Worm (Caenorhabditis elegans) whole organism, late embryonic: Measurements from ENCODE around the gene tag-241.

Experiments used
- C38D4.7 ChIP-seq: fragments of 200-800 bp; sonication (Bioruptor generic); optimal IDR thresholded peaks from 2 replicates; lab custom pipeline; 2018; ENCODE audit warnings: mild to moderate bottlenecking, missing genetic modification characterization, moderate library complexity, missing compliant biosample characterization
- K02D7.2 ChIP-seq: sonication (generic microtip); optimal IDR thresholded peaks from 2 replicates; lab custom pipeline; 2017; ENCODE audit warnings: mild to moderate bottlenecking, missing genetic modification characterization, missing compliant biosample characterization
- K09A11.1 ChIP-seq: sonication (generic microtip); optimal IDR thresholded peaks from 2 replicates; lab custom pipeline; 2017; ENCODE audit warnings: antibody characterized with exemption, mild to moderate bottlenecking, missing genetic modification characterization, missing compliant biosample characterization; ENCODE audit not compliant: insufficient read depth
- T23F11.4 ChIP-seq: fragments of 200-800 bp; sonication (Bioruptor generic); optimal IDR thresholded peaks from 2 replicates; lab custom pipeline; 2018; ENCODE audit warnings: mild to moderate bottlenecking, missing genetic modification characterization, missing compliant biosample characterization
- Y22D7AL.16 ChIP-seq: sonication (generic microtip); optimal IDR thresholded peaks from 2 replicates; lab custom pipeline; 2016; ENCODE audit warnings: missing genetic modification characterization, missing compliant biosample characterization
- ama-1 ChIP-seq: fragments of 150-350 bp; optimal IDR thresholded peaks from 2 replicates; lab custom pipeline; 2014
- ceh-18 ChIP-seq: sonication (generic microtip); optimal IDR thresholded peaks from 2 replicates; lab custom pipeline; 2016; ENCODE audit warnings: missing genetic modification characterization, missing compliant biosample characterization
- ceh-2 ChIP-seq: sonication (generic microtip); optimal IDR thresholded peaks from 2 replicates; lab custom pipeline; 2016; ENCODE audit warnings: missing genotype, missing genetic modification characterization, missing compliant biosample characterization
- ceh-22 ChIP-seq: sonication (generic microtip); optimal IDR thresholded peaks from 2 replicates; lab custom pipeline; 2017; ENCODE audit warnings: missing biosample characterization, missing genetic modification characterization
- ceh-24 ChIP-seq: sonication (generic microtip); optimal IDR thresholded peaks from 2 replicates; lab custom pipeline; 2016; ENCODE audit warnings: mild to moderate bottlenecking, missing genetic modification characterization, missing compliant biosample characterization
- ceh-30 ChIP-seq: fragments of 150-350 bp; optimal IDR thresholded peaks from 2 replicates; lab custom pipeline; 2014; ENCODE audit warnings: missing biosample characterization, missing genetic modification characterization
- ceh-31 ChIP-seq: sonication (generic microtip); optimal IDR thresholded peaks from 2 replicates; lab custom pipeline; 2016; ENCODE audit warnings: missing genetic modification characterization, missing compliant biosample characterization
- ceh-34 ChIP-seq: sonication (generic microtip); optimal IDR thresholded peaks from 2 replicates; lab custom pipeline; 2016; ENCODE audit warnings: mild to moderate bottlenecking, missing genetic modification characterization, missing compliant biosample characterization
- ceh-48 ChIP-seq: sonication (generic microtip); optimal IDR thresholded peaks from 2 replicates; lab custom pipeline; 2016; ENCODE audit warnings: missing genetic modification characterization, inconsistent platforms, missing compliant biosample characterization
- ets-4 ChIP-seq: sonication (generic microtip); optimal IDR thresholded peaks from 2 replicates; lab custom pipeline; 2016; ENCODE audit warnings: missing genetic modification characterization, missing compliant biosample characterization
- eyg-1 ChIP-seq: sonication (generic microtip); optimal IDR thresholded peaks from 2 replicates; lab custom pipeline; 2016; ENCODE audit warnings: missing genotype, missing genetic modification characterization, missing compliant biosample characterization
- fax-1 ChIP-seq: sonication (generic microtip); optimal IDR thresholded peaks from 2 replicates; lab custom pipeline; 2016; ENCODE audit warnings: missing genotype, missing genetic modification characterization, missing compliant biosample characterization
- fkh-6 ChIP-seq: sonication (generic microtip); optimal IDR thresholded peaks from 2 replicates; lab custom pipeline; 2016; ENCODE audit warnings: missing genetic modification characterization, missing compliant biosample characterization
- gmeb-2 ChIP-seq: sonication (generic microtip); optimal IDR thresholded peaks from 2 replicates; lab custom pipeline; 2016; ENCODE audit warnings: missing genetic modification characterization, inconsistent platforms, missing compliant biosample characterization
- hlh-15 ChIP-seq: sonication (generic microtip); optimal IDR thresholded peaks from 2 replicates; lab custom pipeline; 2016; ENCODE audit warnings: missing genetic modification characterization, missing compliant biosample characterization
- hlh-30 ChIP-seq: sonication (generic microtip); optimal IDR thresholded peaks from 2 replicates; lab custom pipeline; 2017; ENCODE audit warnings: antibody characterized with exemption, missing genetic modification characterization, missing compliant biosample characterization; ENCODE audit not compliant: insufficient read depth
- hlh-8 ChIP-seq: sonication (generic microtip); optimal IDR thresholded peaks from 2 replicates; lab custom pipeline; 2016; ENCODE audit warnings: missing genotype, missing genetic modification characterization, missing compliant biosample characterization
- lim-6 ChIP-seq: sonication (generic microtip); optimal IDR thresholded peaks from 2 replicates; lab custom pipeline; 2016; ENCODE audit warnings: missing genetic modification characterization, missing compliant biosample characterization
- lin-11 ChIP-seq: fragments of 200-800 bp; sonication (Bioruptor generic); optimal IDR thresholded peaks from 2 replicates; lab custom pipeline; 2018; ENCODE audit warnings: mild to moderate bottlenecking, missing genetic modification characterization, missing compliant biosample characterization
- madf-2 ChIP-seq: sonication (generic microtip); optimal IDR thresholded peaks from 2 replicates; lab custom pipeline; 2017; ENCODE audit warnings: missing genetic modification characterization, missing compliant biosample characterization
- nhr-232 ChIP-seq: sonication (generic microtip); optimal IDR thresholded peaks from 2 replicates; lab custom pipeline; 2016; ENCODE audit warnings: missing genetic modification characterization, missing compliant biosample characterization
- pag-3 ChIP-seq: sonication (generic microtip); optimal IDR thresholded peaks from 2 replicates; lab custom pipeline; 2016; ENCODE audit warnings: missing compliant biosample characterization, missing genetic modification characterization, borderline replicate concordance
- pat-9 ChIP-seq: fragments of 200-800 bp; sonication (Bioruptor generic); optimal IDR thresholded peaks from 2 replicates; lab custom pipeline; 2018; ENCODE audit warnings: mild to moderate bottlenecking, missing genetic modification characterization, moderate library complexity, missing compliant biosample characterization
- pha-4 ChIP-seq: fragments of 150-350 bp; optimal IDR thresholded peaks from 2 replicates; lab custom pipeline; 2018; ENCODE audit warnings: missing biosample characterization, missing genetic modification reagents, missing genetic modification characterization
- rnt-1 ChIP-seq: sonication (generic microtip); optimal IDR thresholded peaks from 2 replicates; lab custom pipeline; 2016; ENCODE audit warnings: missing genetic modification characterization, missing compliant biosample characterization
- sox-4 ChIP-seq: sonication (generic microtip); optimal IDR thresholded peaks from 2 replicates; lab custom pipeline; 2017; ENCODE audit warnings: mild to moderate bottlenecking, missing genetic modification characterization, inconsistent platforms, missing compliant biosample characterization
- syd-9 ChIP-seq: sonication (generic microtip); optimal IDR thresholded peaks from 2 replicates; lab custom pipeline; 2016; ENCODE audit warnings: mild to moderate bottlenecking, missing genetic modification characterization, moderate library complexity, missing compliant biosample characterization
- ttx-3 ChIP-seq: sonication (generic microtip); optimal IDR thresholded peaks from 2 replicates; lab custom pipeline; 2016; ENCODE audit warnings: missing genetic modification reagents, missing genetic modification characterization, missing compliant biosample characterization
- unc-3 ChIP-seq, 2 experiments: fragments of 200-800 bp in 1 of 2; sonication (Bioruptor generic) in 1 of 2; sonication (generic microtip) in 1 of 2; conservative IDR thresholded peaks in 1 of 2; optimal IDR thresholded peaks in 1 of 2; 2 replicates each; pipeline versions ENCODE4 v1.3.6 to Lab custom; 2016 to 2022; ENCODE audit warnings: missing compliant biosample characterization in 2 of 2, missing genetic modification characterization in 2 of 2, missing genetic modification reagents in 1 of 2
- unc-42 ChIP-seq: sonication (generic microtip); optimal IDR thresholded peaks from 2 replicates; lab custom pipeline; 2016; ENCODE audit warnings: missing genotype, missing genetic modification characterization, missing compliant biosample characterization
- unc-55 ChIP-seq: sonication (generic microtip); optimal IDR thresholded peaks from 2 replicates; lab custom pipeline; 2017; ENCODE audit warnings: missing biosample characterization, missing genetic modification reagents, missing genetic modification characterization
- unc-86 ChIP-seq: sonication (generic microtip); optimal IDR thresholded peaks from 2 replicates; lab custom pipeline; 2016; ENCODE audit warnings: missing genetic modification characterization, missing compliant biosample characterization

Gene tag-241

ce11 chrX:11814667-11815066 lies 9.1 kb upstream of the tag-241 start, which contains the start of gene C34E11.2:
Gene C34E11.2 (minus strand): TSS chrX:11814750.
- TF ChIP-seq ets-4: no peak
- TF ChIP-seq pag-3: no peak
- no peak for TF ChIP-seq ceh-18 (tag; lab: Kevin White, UChicago)
- TF ChIP-seq ceh-34 (tag; lab: Kevin White, UChicago): peak; percentile 7
- no peak for TF ChIP-seq ceh-30 (tag; lab: Kevin White, UChicago)
- TF ChIP-seq hlh-8 (tag; lab: Kevin White, UChicago): no peak
- no peak for TF ChIP-seq hlh-30 (tag; lab: Kevin White, UChicago)
- TF ChIP-seq gmeb-2 (tag; lab: Kevin White, UChicago): no peak

ce11 chrX:11816825-11817224 lies 7.0 kb upstream of the tag-241 start:
- TF ChIP-seq hlh-15 (no peak), ttx-3 (no peak), madf-2 (tag; lab: Kevin White, UChicago) (no peak), sox-4 (tag; lab: Kevin White, UChicago) (no peak), ets-4 (no peak), unc-55 (no peak), ceh-48 (tag; lab: Kevin White, UChicago) (no peak), nhr-232 (tag; lab: Kevin White, UChicago) (no peak), ceh-2 (tag; lab: Kevin White, UChicago) (no peak), T23F11.4 (no peak), pha-4 (tag; lab: Kevin White, UChicago) (no peak), eyg-1 (tag; lab: Kevin White, UChicago) (no peak), hlh-30 (tag; lab: Kevin White, UChicago) (no peak), hlh-8 (tag; lab: Kevin White, UChicago) (no peak), unc-42 (tag; lab: Kevin White, UChicago) (no peak), fkh-6 (tag; lab: Kevin White, UChicago) (no peak), ceh-22 (tag; lab: Kevin White, UChicago) (no peak), lin-11 (tag; lab: Kevin White, UChicago) (no peak), lim-6 (tag; lab: Kevin White, UChicago) (no peak)

- TF ChIP-seq fkh-6 (tag; lab: Kevin White, UChicago): no peak
- no peak for TF ChIP-seq K09A11.1 (tag; lab: Kevin White, UChicago)
- no peak for TF ChIP-seq pag-3
- no peak for TF ChIP-seq hlh-15
- peak; percentile 5 for TF ChIP-seq unc-55
- TF ChIP-seq ttx-3: no peak
Measured at ce11 chrX:11818711-11819110, 5.1 kb upstream of the tag-241 start.

- TF ChIP-seq hlh-8 (tag; lab: Kevin White, UChicago): no peak
- TF ChIP-seq ceh-34 (tag; lab: Kevin White, UChicago): peak; percentile 16
- TF ChIP-seq ceh-18 (tag; lab: Kevin White, UChicago): no peak
- no peak for TF ChIP-seq ttx-3
- peak; percentile 28 for TF ChIP-seq pat-9
- no peak for TF ChIP-seq gmeb-2 (tag; lab: Kevin White, UChicago)
- peak; percentile 1 for TF ChIP-seq rnt-1 (tag; lab: Kevin White, UChicago)
- TF ChIP-seq, all 69 proteins: peak for 3
Measured at ce11 chrX:11821159-11821720, 2.6 kb upstream of the tag-241 start.

- TF ChIP-seq ama-1 (lab: Kevin White, UChicago) (no peak), unc-86 (no peak), ceh-31 (no peak), gmeb-2 (tag; lab: Kevin White, UChicago) (no peak), unc-3 (GFP tag; conservative IDR thresholded peaks at IDR 0.05; lab: Robert Waterston, UW) (no peak), unc-3 (tag; optimal IDR thresholded peaks at IDR 0.05; lab: Kevin White, UChicago) (no peak), ceh-24 (tag; lab: Kevin White, UChicago) (no peak), pat-9 (no peak), fax-1 (tag; lab: Kevin White, UChicago) (no peak), rnt-1 (tag; lab: Kevin White, UChicago) (no peak), K02D7.2 (tag; lab: Kevin White, UChicago) (no peak), C38D4.7 (GFP tag; lab: Kevin White, UChicago) (no peak), hlh-30 (tag; lab: Kevin White, UChicago) (no peak), syd-9 (tag; lab: Kevin White, UChicago) (no peak), ets-4 (no peak), Y22D7AL.16 (tag; lab: Kevin White, UChicago) (no peak), nhr-232 (tag; lab: Kevin White, UChicago) (no peak)
Measured at ce11 chrX:11826892-11827291, 3.1 kb downstream of the tag-241 start.
